Fruit fly (Drosophila melanogaster): ENCODE measurements around the gene PTPMT1.
A peak's percentile ranks its signal among the peaks of the same experiment; 100 is the strongest.

Gene PTPMT1

DNA sequence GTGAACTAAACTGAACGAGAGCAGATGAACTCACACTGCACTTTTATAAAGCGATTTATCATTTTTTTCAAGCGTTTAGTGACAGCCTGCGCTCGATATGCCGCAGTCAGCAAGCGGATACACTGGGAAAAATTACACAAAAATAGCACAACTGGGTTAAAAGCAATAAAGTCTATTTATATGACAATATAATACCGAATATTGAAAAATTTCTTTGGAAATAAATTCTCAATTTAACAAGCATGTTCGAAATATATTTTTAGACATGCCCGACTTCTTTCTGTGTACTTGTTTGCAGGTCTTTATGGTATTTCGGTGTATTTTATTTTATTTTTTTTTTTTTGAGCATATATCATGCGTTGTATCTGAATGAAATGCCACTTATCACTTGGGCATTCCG is 44.2 kb upstream of the PTPMT1 start (continued):
- TF ChIP-seq stwl (tag; optimal IDR thresholded peaks at IDR 0.05) (no peak), pan (optimal IDR thresholded peaks at IDR 0.05) (no peak), pan (GFP tag; optimal IDR thresholded peaks at IDR 0.05 in 1 of 2, IDR thresholded peaks at IDR 0.05 in 1 of 2) (peak in 1 of 2 experiments; percentile 64), en (GFP tag; optimal IDR thresholded peaks at IDR 0.05) (no peak), CG7839 (tag; optimal IDR thresholded peaks at IDR 0.05) (peak; percentile 63), Poxn (GFP tag; IDR thresholded peaks at IDR 0.05) (no peak), mam (GFP tag; optimal IDR thresholded peaks at IDR 0.05) (peak; percentile 20), phol (tag; optimal IDR thresholded peaks at IDR 0.05) (peak; percentile 76), disco-r (GFP tag; optimal IDR thresholded peaks at IDR 0.05) (peak; percentile 0), CG1602 (GFP tag; optimal IDR thresholded peaks at IDR 0.05) (peak; percentile 64), CG2889 (GFP tag; IDR thresholded peaks at IDR 0.05) (peak; percentile 59; the same call in 1 of the 3 replicates), CG16863 (GFP tag; optimal IDR thresholded peaks at IDR 0.05) (peak; percentile 43), sqz (GFP tag; optimal IDR thresholded peaks at IDR 0.05) (peak; percentile 41), dmrt11E (tag; optimal IDR thresholded peaks at IDR 0.05) (peak; percentile 80), cas (GFP tag; IDR thresholded peaks at IDR 0.05) (no peak), fd96Cb (tag; optimal IDR thresholded peaks at IDR 0.05) (peak; percentile 72), CG14710 (tag; optimal IDR thresholded peaks at IDR 0.05) (peak; percentile 68), gt (GFP tag; IDR thresholded peaks at IDR 0.05) (0 out of 2 replicates have a peak, but pooled peaks have one; percentile 21), Sry-β (GFP tag; optimal IDR thresholded peaks at IDR 0.05) (no peak), bigmax (GFP tag; optimal IDR thresholded peaks at IDR 0.05) (no peak), dpn (GFP tag; optimal IDR thresholded peaks at IDR 0.05) (peak; percentile 47 to 65), NfI (GFP tag; optimal IDR thresholded peaks at IDR 0.05) (peak; percentile 45), repo (GFP tag; optimal IDR thresholded peaks at IDR 0.05) (no peak), CG4707 (GFP tag; optimal IDR thresholded peaks at IDR 0.05) (peak; percentile 31), CG14441 (GFP tag; IDR thresholded peaks at IDR 0.05) (peak; percentile 72), D19A (tag; optimal IDR thresholded peaks at IDR 0.05) (peak; percentile 59), CG17361 (GFP tag; IDR thresholded peaks at IDR 0.05) (0 out of 3 replicates have a peak, but pooled peaks have one; percentile 32), jing (GFP tag; optimal IDR thresholded peaks at IDR 0.05) (peak; percentile 29), Pdp1 (GFP tag; optimal IDR thresholded peaks at IDR 0.05) (peak; percentile 44 to 66), inv (GFP tag; IDR thresholded peaks at IDR 0.05; ENCODE audit: partially characterized antibody) (no peak), Meics (GFP tag; optimal IDR thresholded peaks at IDR 0.05) (no peak), CG7271 (tag; optimal IDR thresholded peaks at IDR 0.05) (peak; percentile 34), sens-2 (GFP tag; IDR thresholded peaks at IDR 0.05) (peak; percentile 55; the same call in 1 of the 2 replicates), Tbp (GFP tag; optimal IDR thresholded peaks at IDR 0.05) (no peak), Six4 (GFP tag; optimal IDR thresholded peaks at IDR 0.05) (peak; percentile 40), CG10565 (GFP tag; optimal IDR thresholded peaks at IDR 0.05) (no peak), hb (GFP tag; IDR thresholded peaks at IDR 0.05; ENCODE audit: partially characterized antibody) (no peak), CG8089 (GFP tag; optimal IDR thresholded peaks at IDR 0.05) (peak; percentile 16), pho (GFP tag; optimal IDR thresholded peaks at IDR 0.05) (no peak), sens (GFP tag) (peak; percentile 97), Mes4 (GFP tag; optimal IDR thresholded peaks at IDR 0.05) (peak; percentile 43), toy (GFP tag; IDR thresholded peaks at IDR 0.05) (no peak), Nf-YB (GFP tag; optimal IDR thresholded peaks at IDR 0.05) (no peak), chinmo (GFP tag; IDR thresholded peaks at IDR 0.05; ENCODE audit: partially characterized antibody) (no peak), CG12299 (tag; optimal IDR thresholded peaks at IDR 0.05) (peak; percentile 2), CG10209 (GFP tag; optimal IDR thresholded peaks at IDR 0.05) (peak; percentile 57), oc (tag; optimal IDR thresholded peaks at IDR 0.05) (peak; percentile 65), Hmx (GFP tag; optimal IDR thresholded peaks at IDR 0.05) (peak; percentile 22), ac (GFP tag; optimal IDR thresholded peaks at IDR 0.05) (peak; percentile 58), Scr (GFP tag; IDR thresholded peaks at IDR 0.05; ENCODE audit: partially characterized antibody) (no peak), CG7745 (tag; optimal IDR thresholded peaks at IDR 0.05) (no peak)
